Worm (Caenorhabditis elegans): Measurements from ENCODE around the gene T24C4.2.

DNA sequence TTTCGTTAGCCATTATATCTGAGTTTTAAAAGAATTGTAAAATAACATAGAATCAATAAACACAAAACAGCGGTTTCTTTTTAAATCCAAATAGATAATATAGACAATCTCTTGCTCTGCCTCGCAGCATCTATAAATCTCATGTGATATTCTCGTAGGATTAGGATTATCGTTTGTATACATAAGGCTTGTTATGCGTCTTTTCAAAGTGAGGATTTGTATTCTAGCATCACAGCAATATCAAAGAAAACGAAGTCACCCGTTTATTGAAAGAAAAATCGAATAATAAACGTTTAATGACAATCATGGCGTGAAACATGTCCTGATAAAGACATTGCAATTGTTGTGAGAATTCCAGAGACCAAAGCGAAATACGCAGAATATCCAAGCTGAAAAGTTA, 2.6 kb upstream of the T24C4.2 start, which contains the start of the genes T24C4.3 and clc-20:
- TF ChIP-seq hlh-30 (tag; optimal IDR thresholded peaks at IDR 0.05; ENCODE audit: insufficient read depth) (no peak), zag-1 (tag; optimal IDR thresholded peaks at IDR 0.05) (no peak), lin-13 (GFP tag; optimal IDR thresholded peaks at IDR 0.05) (no peak), jun-1 (tag; optimal IDR thresholded peaks at IDR 0.05) (no peak)
